Worm (Caenorhabditis elegans) whole organism, L1 larva: ENCODE data around the gene F37B4.10.

Source experiments
- Y116A8C.19 ChIP-seq: sonication (generic microtip); optimal IDR thresholded peaks from 2 replicates; lab custom pipeline; 2016; ENCODE audit warnings: missing compliant biosample characterization, missing genetic modification characterization, borderline replicate concordance
- aly-2 ChIP-seq: fragments of 150-350 bp; optimal IDR thresholded peaks from 2 replicates; lab custom pipeline; 2014; ENCODE audit warnings: missing biosample characterization, missing genetic modification characterization
- ceh-63 ChIP-seq: fragments of 200-800 bp; sonication (Bioruptor generic); optimal IDR thresholded peaks from 2 replicates; lab custom pipeline; 2018; ENCODE audit warnings: mild to moderate bottlenecking, missing genetic modification characterization, missing compliant biosample characterization
- ceh-82 ChIP-seq, 3 experiments: fragments of 150-350 bp in 1 of 3; sonication (generic microtip) in 2 of 3; optimal IDR thresholded peaks; 2 replicates each; lab custom pipeline; 2014 to 2017; ENCODE audit warnings: missing biosample characterization in 3 of 3, missing genetic modification characterization in 3 of 3
- ceh-90 ChIP-seq: sonication (generic microtip); optimal IDR thresholded peaks from 2 replicates; lab custom pipeline; 2016; ENCODE audit warnings: missing genetic modification characterization, missing compliant biosample characterization
- dsc-1 ChIP-seq: sonication (generic microtip); optimal IDR thresholded peaks from 2 replicates; lab custom pipeline; 2016; ENCODE audit warnings: mild to moderate bottlenecking, missing genetic modification characterization, missing compliant biosample characterization
- egl-13 ChIP-seq: sonication (generic microtip); optimal IDR thresholded peaks from 2 replicates; lab custom pipeline; 2016; ENCODE audit warnings: missing genotype, missing genetic modification reagents, missing genetic modification characterization, missing compliant biosample characterization
- egl-27 ChIP-seq, 2 experiments: fragments of 150-350 bp in 1 of 2; sonication (generic microtip); optimal IDR thresholded peaks; 3 replicates each; lab custom pipeline; 2017 to 2018; ENCODE audit warnings: missing biosample characterization in 2 of 2, missing genetic modification characterization in 2 of 2, missing genetic modification reagents in 2 of 2
- elt-3 ChIP-seq, 6 experiments: fragments of 150-350 bp in 1 of 6; sonication (generic microtip); optimal IDR thresholded peaks; 2 replicates each; lab custom pipeline; 2017 to 2018; ENCODE audit warnings: missing biosample characterization in 6 of 6, missing genetic modification characterization in 6 of 6, inconsistent platforms in 1 of 6
- ets-5 ChIP-seq: fragments of 200-800 bp; sonication (Bioruptor generic); IDR thresholded peaks from 2 replicates; pipeline ENCODE4 v1.3.6; 2022; ENCODE audit warnings: missing genetic modification characterization, missing compliant biosample characterization
- fkh-4 ChIP-seq: sonication (generic microtip); optimal IDR thresholded peaks from 2 replicates; lab custom pipeline; 2016; ENCODE audit warnings: missing compliant biosample characterization, missing genetic modification characterization, borderline replicate concordance
- grh-1 ChIP-seq: fragments of 200-800 bp; sonication (Bioruptor generic); IDR thresholded peaks from 2 replicates; pipeline ENCODE4 v1.3.6; 2022; ENCODE audit warnings: missing genetic modification reagents, missing genetic modification characterization, missing compliant biosample characterization
- irx-1 ChIP-seq: sonication (generic microtip); optimal IDR thresholded peaks from 2 replicates; lab custom pipeline; 2016; ENCODE audit warnings: missing genetic modification characterization, missing compliant biosample characterization
- isw-1 ChIP-seq: fragments of 200-800 bp; sonication (Bioruptor generic); IDR thresholded peaks from 2 replicates; pipeline ENCODE4 v1.3.6; 2022; ENCODE audit warnings: missing genetic modification characterization, missing compliant biosample characterization
- mab-9 ChIP-seq: fragments of 200-800 bp; sonication (Bioruptor generic); IDR thresholded peaks from 2 replicates; pipeline ENCODE4 v1.3.6; 2022; ENCODE audit warnings: missing genetic modification reagents, missing genetic modification characterization, missing compliant biosample characterization
- mdl-1 ChIP-seq, 2 experiments: fragments of 150-350 bp; optimal IDR thresholded peaks; 2 replicates each; lab custom pipeline; 2014 to 2017; ENCODE audit warnings: missing biosample characterization in 2 of 2, missing genetic modification characterization in 2 of 2, inconsistent platforms in 1 of 2
- mep-1 ChIP-seq: fragments of 150-350 bp; optimal IDR thresholded peaks from 2 replicates; lab custom pipeline; 2014; ENCODE audit warnings: missing biosample characterization, missing genetic modification characterization
- nhr-20 ChIP-seq: sonication (generic microtip); optimal IDR thresholded peaks from 2 replicates; lab custom pipeline; 2016; ENCODE audit warnings: mild to moderate bottlenecking, missing genetic modification characterization, missing compliant biosample characterization
- nhr-237 ChIP-seq: fragments of 150-350 bp; optimal IDR thresholded peaks from 2 replicates; lab custom pipeline; 2014; ENCODE audit warnings: missing biosample characterization, missing genetic modification characterization
- nhr-28 ChIP-seq: fragments of 150-350 bp; optimal IDR thresholded peaks from 2 replicates; lab custom pipeline; 2014; ENCODE audit warnings: missing biosample characterization, missing genetic modification characterization
- nhr-71 ChIP-seq: sonication (generic microtip); optimal IDR thresholded peaks from 2 replicates; lab custom pipeline; 2016; ENCODE audit warnings: mild to moderate bottlenecking, missing genetic modification characterization, moderate library complexity, missing compliant biosample characterization
- nhr-76 ChIP-seq: sonication (generic microtip); optimal IDR thresholded peaks from 2 replicates; lab custom pipeline; 2017; ENCODE audit warnings: missing biosample characterization, missing genetic modification characterization
- nhr-90 ChIP-seq: sonication (generic microtip); optimal IDR thresholded peaks from 2 replicates; lab custom pipeline; 2016; ENCODE audit warnings: mild to moderate bottlenecking, missing genetic modification characterization, missing compliant biosample characterization; ENCODE audit not compliant: poor library complexity
- pax-3 ChIP-seq: fragments of 200-800 bp; sonication (Bioruptor generic); optimal IDR thresholded peaks from 2 replicates; lab custom pipeline; 2018; ENCODE audit warnings: mild to moderate bottlenecking, missing genetic modification characterization, moderate library complexity, missing compliant biosample characterization
- rnt-1 ChIP-seq: sonication (generic microtip); optimal IDR thresholded peaks from 2 replicates; lab custom pipeline; 2016; ENCODE audit warnings: mild to moderate bottlenecking, missing genetic modification characterization, moderate library complexity, missing compliant biosample characterization
- skn-1 ChIP-seq: fragments of 150-350 bp; optimal IDR thresholded peaks from 2 replicates; lab custom pipeline; 2014; ENCODE audit warnings: missing biosample characterization, missing genetic modification characterization
- sup-37 ChIP-seq: fragments of 200-800 bp; sonication (Bioruptor generic); optimal IDR thresholded peaks from 2 replicates; lab custom pipeline; 2018; ENCODE audit warnings: mild to moderate bottlenecking, missing genetic modification characterization, missing compliant biosample characterization
- swsn-7 ChIP-seq: sonication (generic microtip); optimal IDR thresholded peaks from 2 replicates; lab custom pipeline; 2016; ENCODE audit warnings: missing genetic modification characterization, missing compliant biosample characterization
- tlp-1 ChIP-seq: fragments of 150-350 bp; optimal IDR thresholded peaks from 2 replicates; lab custom pipeline; 2014; ENCODE audit warnings: missing biosample characterization, missing genetic modification characterization
- unc-130 ChIP-seq: fragments of 150-350 bp; optimal IDR thresholded peaks from 2 replicates; lab custom pipeline; 2017; ENCODE audit warnings: missing biosample characterization, missing genetic modification characterization, inconsistent platforms
- unc-30 ChIP-seq: sonication (generic microtip); optimal IDR thresholded peaks from 2 replicates; lab custom pipeline; 2017; ENCODE audit warnings: missing biosample characterization, missing genetic modification characterization
- unc-98 ChIP-seq: fragments of 200-800 bp; sonication (Bioruptor generic); IDR thresholded peaks from 2 replicates; pipeline ENCODE4 v1.3.6; 2022; ENCODE audit warnings: missing genetic modification characterization, missing compliant biosample characterization
- ztf-11 ChIP-seq, 2 experiments: sonication (generic microtip); optimal IDR thresholded peaks; 2 replicates each; lab custom pipeline; 2016 to 2017; ENCODE audit warnings: missing genetic modification characterization in 2 of 2, missing biosample characterization in 1 of 2, missing compliant biosample characterization in 1 of 2

The F37B4.10 gene

DNA sequence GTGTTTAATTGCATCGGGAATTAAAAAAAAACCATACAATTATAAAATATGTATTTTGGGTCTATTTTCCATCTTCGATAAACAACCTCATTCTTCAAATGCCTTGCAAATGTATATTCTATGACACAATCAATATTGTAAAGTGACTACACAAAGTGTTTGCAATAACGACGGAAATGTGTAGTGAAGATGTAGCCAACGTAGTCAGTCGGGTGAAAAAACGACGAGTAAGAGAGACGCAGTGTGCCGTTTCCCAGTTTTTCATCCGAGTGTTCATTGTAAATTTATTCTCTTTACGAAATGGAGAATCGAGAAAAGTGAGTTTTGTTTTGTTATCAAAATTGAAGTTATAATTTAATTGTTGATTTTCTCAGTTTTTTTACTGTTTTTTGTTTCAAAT is 14.5 kb upstream of the F37B4.10 start, which contains the start of gene F37B4.15:
Gene F37B4.15 (plus strand): TSS at position 301 of the 400 bp plus-strand sequence.
- TF ChIP-seq mep-1 (tag; lab: Kevin White, UChicago): no peak
- no peak for TF ChIP-seq skn-1 (tag; lab: Kevin White, UChicago)
- no peak for TF ChIP-seq irx-1 (tag; lab: Kevin White, UChicago)
- no peak for TF ChIP-seq egl-27 (tag; optimal IDR thresholded peaks at IDR 0.05; lab: Kevin White, UChicago)
- no peak for TF ChIP-seq ceh-90
- no peak for TF ChIP-seq nhr-28
- no peak for TF ChIP-seq ztf-11 (tag; optimal IDR thresholded peaks at IDR 0.05; lab: Kevin White, UChicago)
- no peak for TF ChIP-seq egl-13 (tag; lab: Kevin White, UChicago)
- no peak for TF ChIP-seq grh-1 (GFP tag; lab: Robert Waterston, UW)

DNA sequence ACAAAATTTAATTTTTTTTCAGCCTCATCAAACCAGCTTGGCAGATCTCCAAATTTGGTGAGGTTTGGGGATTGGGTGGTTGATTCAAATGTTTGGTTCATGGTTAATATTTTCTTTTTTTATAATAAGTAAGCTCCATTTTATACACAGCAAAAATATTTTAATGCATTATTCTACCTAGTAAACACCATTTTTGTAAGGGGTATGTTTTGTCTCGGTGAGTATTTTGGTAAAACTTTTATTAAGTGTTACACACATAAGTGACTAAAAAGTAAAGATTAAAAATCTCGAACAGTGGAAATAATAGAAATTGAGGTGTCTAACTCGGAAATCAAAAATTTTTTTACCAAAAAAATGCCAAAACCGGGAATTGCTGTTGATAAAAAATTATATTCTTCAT is 11.3 kb upstream of the F37B4.10 start, which contains the start of gene srw-4:
Gene srw-4 (minus strand): TSS at position 101 of the 400 bp plus-strand sequence.
- no peak for TF ChIP-seq ets-5 (GFP tag; lab: Robert Waterston, UW)
- no peak for TF ChIP-seq mdl-1 (tag; optimal IDR thresholded peaks at IDR 0.05; lab: Kevin White, UChicago)
- TF ChIP-seq Y116A8C.19 (tag; lab: Kevin White, UChicago): no peak
- no peak for TF ChIP-seq unc-130 (tag; lab: Kevin White, UChicago)

DNA sequence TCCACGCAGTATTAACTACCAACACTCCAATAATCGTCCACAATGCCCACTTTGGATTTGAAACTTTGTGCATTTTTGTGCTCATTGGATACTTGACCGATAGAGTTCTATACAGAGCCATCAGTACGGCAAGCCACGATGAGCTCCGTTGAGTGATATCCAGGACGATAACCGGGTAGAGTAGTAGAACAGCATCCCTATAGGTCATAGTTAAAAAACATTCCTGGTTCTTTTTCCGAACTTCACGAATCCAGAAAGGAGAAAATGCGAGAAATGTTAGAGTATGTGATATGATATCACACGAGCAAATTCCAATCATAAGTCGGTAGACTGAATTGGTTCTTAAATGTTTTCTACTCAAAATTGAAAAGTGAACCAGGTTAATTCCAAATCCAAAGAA is 10.9 kb upstream of the F37B4.10 start:
- no peak for TF ChIP-seq dsc-1
- TF ChIP-seq nhr-90: no peak
- TF ChIP-seq irx-1 (tag; lab: Kevin White, UChicago): no peak
- TF ChIP-seq swsn-7 (tag; lab: Kevin White, UChicago): no peak
- TF ChIP-seq nhr-76 (tag; lab: Kevin White, UChicago): no peak
- no peak for TF ChIP-seq unc-98 (GFP tag; lab: Robert Waterston, UW)
- no peak for TF ChIP-seq rnt-1 (tag; lab: Kevin White, UChicago)
- no peak for TF ChIP-seq tlp-1 (tag; lab: Kevin White, UChicago)
- TF ChIP-seq nhr-71 (tag; lab: Kevin White, UChicago): no peak
- no peak for TF ChIP-seq unc-30 (tag; lab: Kevin White, UChicago)

DNA sequence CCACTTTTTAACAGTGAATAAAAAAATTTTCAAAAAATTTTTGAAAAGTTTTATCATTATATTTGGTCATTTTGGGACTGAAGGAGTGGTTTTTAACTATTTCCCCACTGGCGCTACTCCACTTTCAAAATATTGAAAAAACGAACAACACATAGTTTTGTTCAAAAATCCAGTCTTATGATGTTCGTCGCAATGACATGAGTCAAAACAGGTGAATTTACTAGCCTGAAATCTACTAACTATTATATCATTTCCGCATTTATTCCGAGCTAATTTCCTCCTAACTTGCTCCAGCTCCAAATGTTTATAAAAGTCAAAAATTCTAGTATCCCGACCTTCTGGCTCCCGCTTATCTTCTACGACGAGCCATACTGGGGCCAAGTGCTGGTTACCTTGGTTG is 7.0 kb upstream of the F37B4.10 start, which contains the start of gene sre-24:
Gene sre-24 (plus strand): TSS at position 301 of the 400 bp plus-strand sequence.
- no peak for TF ChIP-seq fkh-4 (tag; lab: Kevin White, UChicago)
- TF ChIP-seq unc-130 (tag; lab: Kevin White, UChicago): no peak
- no peak for TF ChIP-seq nhr-20 (tag; lab: Kevin White, UChicago)
- no peak for TF ChIP-seq ceh-63 (GFP tag; lab: Kevin White, UChicago)
- TF ChIP-seq aly-2 (tag; lab: Kevin White, UChicago): no peak
- no peak for TF ChIP-seq pax-3 (tag; lab: Kevin White, UChicago)
- no peak for TF ChIP-seq Y116A8C.19 (tag; lab: Kevin White, UChicago)
- no peak for TF ChIP-seq elt-3 (tag; optimal IDR thresholded peaks at IDR 0.05; lab: Kevin White, UChicago)
- TF ChIP-seq sup-37: no peak
- no peak for TF ChIP-seq nhr-90
- TF ChIP-seq mdl-1 (tag; optimal IDR thresholded peaks at IDR 0.05; lab: Kevin White, UChicago): no peak
- TF ChIP-seq isw-1 (GFP tag; lab: Robert Waterston, UW): no peak

DNA sequence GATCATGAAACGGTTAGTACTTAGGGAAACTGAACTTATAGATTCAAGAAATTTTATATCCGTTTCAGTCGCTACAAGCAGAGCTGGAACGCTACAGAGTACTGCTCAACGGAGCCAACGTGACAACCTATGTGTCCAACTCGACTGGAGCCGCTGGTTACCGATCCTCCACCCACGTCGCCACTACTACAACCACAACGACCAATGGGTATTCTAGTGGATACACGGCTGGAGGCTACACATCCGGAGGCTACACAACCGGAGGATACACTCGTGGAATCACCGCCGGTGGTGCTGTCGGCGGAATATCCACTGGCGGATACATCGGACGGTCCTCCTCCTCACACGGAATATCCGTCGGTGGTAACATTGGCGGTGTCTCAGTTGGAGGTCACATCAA is 5.7 kb upstream of the F37B4.10 start:
- TF ChIP-seq nhr-71 (tag; lab: Kevin White, UChicago) (no peak), mab-9 (GFP tag; lab: Robert Waterston, UW) (no peak), nhr-237 (tag; lab: Kevin White, UChicago) (no peak), grh-1 (GFP tag; lab: Robert Waterston, UW) (no peak), ceh-82 (tag; optimal IDR thresholded peaks at IDR 0.05; lab: Kevin White, UChicago) (no peak)
